Worm (Caenorhabditis elegans): ENCODE data around the gene nprt-1.

- no peak for TF ChIP-seq elt-1 (tag; optimal IDR thresholded peaks at IDR 0.05)
- TF ChIP-seq fos-1 (tag; optimal IDR thresholded peaks at IDR 0.05): no peak
Observed at ce11 chrIV:2885260-2885659, 5.0 kb downstream of the nprt-1 start.

All from whole organism, L2 larva.